Fruit fly (Drosophila melanogaster) S2 (cell line): ENCODE results near the gene CG14818.

ENCODE experiments used
- CG8478 ChIP-seq: fragments of >200 bp; optimal IDR thresholded peaks from 2 replicates; lab custom pipeline; 2018
- CTCF ChIP-seq, 2 experiments: fragments of >200 bp; optimal IDR thresholded peaks; 2 replicates each; lab custom pipeline; 2018

CG14818 gene

DNA sequence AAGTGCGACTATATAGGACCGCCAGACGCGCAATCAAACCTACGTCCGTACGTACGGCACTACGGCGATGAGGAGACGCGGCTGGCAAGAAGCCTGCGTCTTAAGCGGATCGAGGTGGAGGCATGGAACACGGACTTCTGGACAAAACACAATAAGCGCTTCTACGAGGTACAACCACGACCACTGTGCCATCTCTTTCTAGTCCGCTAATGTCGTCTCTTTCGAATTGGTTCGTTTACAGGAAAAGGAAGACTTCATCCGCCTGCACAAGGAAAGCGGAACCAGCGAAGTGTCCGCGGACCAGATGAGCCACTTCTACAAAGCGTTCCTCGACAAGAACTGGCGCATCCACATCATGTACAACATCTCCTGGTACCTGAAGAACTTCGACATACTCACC lies 1.2 kb upstream of the CG14818 start:
- no peak for TF ChIP-seq CG8478 (lab: Kevin White, UChicago)
- no peak for TF ChIP-seq CTCF (optimal IDR thresholded peaks at IDR 0.05; lab: Kevin White, UChicago)

DNA sequence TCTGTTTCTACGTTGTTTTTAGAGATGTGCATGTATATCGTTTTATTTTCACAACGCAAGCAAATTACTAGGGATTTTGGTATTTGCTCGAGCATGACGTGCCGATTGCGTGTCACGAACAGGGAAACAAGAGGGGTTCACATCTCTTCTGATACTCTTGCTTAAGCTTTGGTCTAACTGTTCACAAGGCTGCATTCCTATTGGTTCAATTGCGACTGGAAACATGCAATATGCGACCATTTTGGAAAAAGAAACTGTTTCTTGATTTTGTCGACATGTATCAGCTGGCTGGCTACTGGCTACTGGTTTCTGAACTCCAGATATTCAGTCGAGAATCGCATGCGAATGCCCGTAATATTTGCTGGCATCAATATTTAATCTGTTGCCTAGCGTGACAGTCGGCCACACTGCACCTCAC lies 574 bp upstream of the CG14818 start, which contains the start of gene Coa8:
Gene Coa8 (plus strand): TSS at position 144 of the 418 bp plus-strand sequence.
- TF ChIP-seq CG8478 (lab: Kevin White, UChicago) (no peak), CTCF (optimal IDR thresholded peaks at IDR 0.05; lab: Kevin White, UChicago) (no peak)

DNA sequence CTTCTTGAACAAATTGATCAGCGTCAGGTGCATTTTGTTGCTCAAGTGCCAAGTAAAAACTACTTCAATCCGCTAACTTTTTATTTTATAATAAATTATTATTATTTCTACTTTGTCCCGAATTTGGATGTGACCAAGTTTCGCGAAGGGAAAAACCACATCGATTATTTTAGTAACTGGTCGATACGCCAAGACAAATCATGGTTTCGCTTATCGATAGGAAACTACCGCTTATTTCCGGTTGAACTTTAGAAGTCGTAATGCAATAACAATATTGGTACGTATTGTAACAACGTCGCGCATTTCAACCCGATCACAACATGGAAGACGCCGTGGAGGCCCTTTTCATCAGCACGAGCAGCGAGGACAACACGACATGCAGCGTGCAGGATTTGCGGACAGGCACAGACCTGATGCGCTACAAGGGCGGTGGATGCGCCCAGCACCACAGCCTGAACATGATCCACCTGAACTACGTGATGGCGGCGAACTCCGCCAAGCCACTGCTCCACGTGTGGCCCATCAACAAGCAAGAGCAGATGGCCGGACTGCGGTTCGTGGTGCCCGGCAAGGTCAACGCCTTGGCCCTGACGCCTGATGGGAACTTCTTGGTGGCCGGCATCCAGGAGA lies 2.4 kb downstream of the CG14818 start, which contains the start of the genes CG14817 and CG14805:
Gene CG14817 (minus strand): TSS at position 164 of the 630 bp plus-strand sequence.
Gene CG14805 (plus strand): TSS at position 211 of the 630 bp plus-strand sequence.
- TF ChIP-seq CG8478 (lab: Kevin White, UChicago) (no peak), CTCF (optimal IDR thresholded peaks at IDR 0.05; lab: Kevin White, UChicago) (no peak)

DNA sequence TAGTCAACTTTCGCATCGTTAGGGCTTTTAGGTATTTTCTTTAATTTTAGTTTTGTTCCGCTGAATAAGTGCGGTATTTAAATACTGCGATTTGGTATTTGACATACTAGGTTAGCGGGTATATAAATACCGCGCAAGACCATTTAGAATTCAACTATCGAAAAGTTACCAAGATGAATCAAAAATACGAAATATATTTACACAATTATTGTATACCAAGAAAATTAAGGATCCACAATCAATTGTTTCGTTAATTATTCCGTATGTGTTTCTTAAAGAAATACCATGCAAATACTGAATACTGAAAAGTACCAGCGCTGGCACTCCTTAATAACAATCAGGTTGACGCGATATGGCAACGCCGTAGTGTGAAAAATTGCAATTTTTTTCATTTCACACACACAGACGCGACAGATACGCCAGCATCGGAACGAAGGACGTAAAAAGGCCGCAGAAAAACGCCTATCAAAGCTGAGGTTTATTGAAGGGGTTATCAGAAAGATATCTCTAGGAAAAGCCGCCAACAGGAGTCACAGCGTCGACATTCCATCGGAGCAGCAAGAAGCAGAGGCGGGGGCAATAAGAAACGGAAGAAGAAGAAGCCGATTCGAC lies 6.0 kb downstream of the CG14818 start, which contains the start of the genes Pgam5 and Vps26:
Gene Pgam5 (minus strand): TSS at position 51 of the 612 bp plus-strand sequence.
Gene Vps26 (plus strand): TSS at position 339 of the 612 bp plus-strand sequence.
- TF ChIP-seq CTCF (optimal IDR thresholded peaks at IDR 0.05; lab: Kevin White, UChicago) (no peak), CG8478 (lab: Kevin White, UChicago) (no peak)

DNA sequence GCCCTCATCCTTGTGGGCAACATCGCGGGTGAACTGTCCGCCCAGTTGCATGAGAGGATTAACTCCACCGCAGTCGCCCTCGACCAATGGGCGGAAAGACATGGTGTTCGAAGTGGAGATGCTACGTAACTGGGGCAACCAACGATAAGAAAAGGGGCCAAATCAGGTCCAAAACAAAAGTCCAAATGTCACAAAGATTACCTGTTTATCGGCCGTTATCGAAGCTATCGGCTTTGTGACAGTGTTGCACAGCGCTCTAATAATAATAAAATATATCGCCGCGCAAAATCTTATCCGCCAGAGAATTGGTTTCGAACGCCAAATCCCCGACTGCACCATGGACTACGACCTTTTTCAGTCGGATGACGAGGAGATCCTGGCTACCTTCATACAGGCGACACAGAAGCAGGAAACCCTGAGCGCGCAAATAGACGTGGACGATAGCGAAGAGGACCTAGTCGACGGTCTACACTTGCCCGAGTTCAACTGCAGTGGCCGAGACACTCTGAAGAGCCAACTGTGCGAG lies 10.9 kb downstream of the CG14818 start, which contains the start of the genes CG14803 and Pex5:
Gene CG14803 (plus strand): TSS at position 285 of the 526 bp plus-strand sequence.
Gene Pex5 (minus strand): TSS at position 476 of the 526 bp plus-strand sequence.
- TF ChIP-seq CG8478 (lab: Kevin White, UChicago) (no peak), CTCF (optimal IDR thresholded peaks at IDR 0.05; lab: Kevin White, UChicago) (no peak)

DNA sequence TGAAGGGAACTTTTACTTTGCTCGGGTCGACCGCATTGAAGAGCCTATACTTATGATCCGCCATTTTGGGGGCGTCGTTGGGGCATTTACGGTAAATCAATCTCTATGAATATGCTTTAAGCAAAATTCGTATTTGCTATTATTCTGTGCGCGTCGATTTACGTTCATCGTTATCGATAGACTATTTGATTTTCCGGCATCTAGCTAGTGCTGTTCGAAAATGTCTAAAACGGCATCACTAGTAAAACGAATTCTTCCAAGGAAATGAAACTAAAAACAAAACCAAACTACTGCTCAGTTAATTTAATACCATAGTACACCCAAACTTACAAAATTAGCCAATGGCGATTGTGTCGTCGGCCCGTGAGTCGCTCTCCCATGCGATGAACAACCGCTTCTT lies 13.9 kb downstream of the CG14818 start, which contains the start of the genes Gcna and MED18:
Gene Gcna (minus strand): TSS at position 163 of the 400 bp plus-strand sequence.
Gene MED18 (plus strand): TSS at position 237 of the 400 bp plus-strand sequence.
- TF ChIP-seq CG8478 (lab: Kevin White, UChicago) = no peak
- TF ChIP-seq CTCF (optimal IDR thresholded peaks at IDR 0.05; lab: Kevin White, UChicago) = no peak

DNA sequence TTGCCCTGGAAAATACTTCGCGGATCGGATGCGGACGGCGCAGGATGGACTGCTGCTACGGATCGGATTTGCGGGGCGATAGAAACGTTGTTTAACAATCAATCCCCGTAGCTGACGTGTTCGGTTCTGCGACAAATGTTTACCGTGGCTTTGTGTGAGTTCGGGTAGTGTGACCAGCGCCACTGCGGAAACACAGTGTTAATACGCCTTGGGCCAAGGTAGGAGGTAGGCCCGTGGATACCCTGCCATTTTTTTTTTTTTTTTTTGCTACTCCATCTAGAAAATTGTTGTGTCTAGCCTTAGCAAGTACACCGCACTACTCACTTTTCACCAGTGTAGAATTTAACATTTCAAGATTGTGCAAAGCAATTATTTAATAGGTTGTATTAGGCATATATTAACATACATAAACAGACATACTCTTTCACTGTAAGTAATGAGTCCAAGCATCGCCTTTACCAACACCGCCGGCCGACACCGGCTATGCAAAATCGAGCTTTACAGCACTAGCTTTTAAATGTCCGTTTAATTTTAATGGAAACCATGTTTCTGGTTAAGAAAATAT lies 17.9 kb downstream of the CG14818 start, which contains the start of gene deltaCOP:
Gene deltaCOP (minus strand): TSS at position 171 of the 565 bp plus-strand sequence.
- TF ChIP-seq CTCF (optimal IDR thresholded peaks at IDR 0.05; lab: Kevin White, UChicago) = no peak
- no peak for TF ChIP-seq CG8478 (lab: Kevin White, UChicago)

DNA sequence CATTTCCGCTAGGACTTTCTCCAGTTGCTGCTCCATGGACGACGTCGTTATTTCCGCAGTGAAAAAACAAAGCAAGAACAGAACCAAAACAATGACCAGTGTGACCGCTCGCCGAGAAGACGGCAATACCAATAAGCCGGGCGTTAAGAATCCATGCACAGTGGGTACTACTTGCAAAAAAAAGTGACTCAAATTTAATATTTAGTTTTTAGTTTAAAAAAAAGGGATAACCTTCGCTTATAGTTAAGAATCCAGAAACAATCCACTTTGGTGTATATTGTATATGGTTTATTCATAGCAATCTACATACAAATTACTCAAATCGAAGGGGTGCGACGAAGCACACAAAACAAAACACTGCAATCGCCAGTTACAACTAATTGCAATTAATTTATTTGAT lies 20.7 kb downstream of the CG14818 start, which contains the start of gene Lamtor5:
Gene Lamtor5 (minus strand): TSS at position 105 of the 400 bp plus-strand sequence.
- TF ChIP-seq CTCF (optimal IDR thresholded peaks at IDR 0.05; lab: Kevin White, UChicago) (no peak), CG8478 (lab: Kevin White, UChicago) (no peak)

DNA sequence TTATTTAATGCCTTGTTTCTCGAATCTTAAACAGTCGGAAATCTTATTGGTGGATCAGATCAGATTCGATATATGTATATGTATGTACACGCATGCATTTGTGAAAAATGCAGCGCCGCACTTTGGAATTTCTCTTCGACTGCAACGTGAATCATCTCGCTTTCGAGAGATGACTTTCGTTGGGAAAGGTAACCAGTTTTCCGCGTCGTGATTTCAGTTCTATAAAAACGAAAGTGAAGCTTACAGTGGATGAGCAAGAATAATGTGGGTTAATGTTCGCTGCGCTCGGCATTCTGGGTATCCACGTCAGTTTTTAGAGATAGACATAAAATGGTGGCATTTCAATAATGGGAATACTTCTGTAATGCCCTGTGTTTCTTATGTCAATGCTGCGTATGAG lies 23.0 kb downstream of the CG14818 start:
- TF ChIP-seq CTCF (optimal IDR thresholded peaks at IDR 0.05; lab: Kevin White, UChicago) (no peak), CG8478 (lab: Kevin White, UChicago) (no peak)

DNA sequence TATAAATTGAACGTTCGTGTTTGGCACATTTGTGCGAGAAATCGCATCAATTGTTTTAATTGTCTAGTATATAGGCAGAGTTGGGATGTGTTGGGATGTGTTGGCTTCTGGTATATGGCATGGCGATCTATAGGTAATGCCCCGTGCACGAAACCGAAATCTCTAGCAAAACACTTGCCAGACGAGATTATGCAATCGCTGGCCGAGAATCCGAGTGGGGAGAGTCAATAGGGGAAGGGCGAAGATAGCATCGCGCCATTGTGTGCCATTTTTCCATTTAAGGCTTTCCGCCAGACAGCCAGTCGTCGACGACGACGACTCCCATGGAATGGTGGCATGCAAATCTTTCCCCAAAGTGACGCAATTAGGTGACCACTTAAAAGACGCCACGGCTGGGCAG lies 24.7 kb downstream of the CG14818 start:
- TF ChIP-seq CG8478 (lab: Kevin White, UChicago) = no peak
- no peak for TF ChIP-seq CTCF (optimal IDR thresholded peaks at IDR 0.05; lab: Kevin White, UChicago)

DNA sequence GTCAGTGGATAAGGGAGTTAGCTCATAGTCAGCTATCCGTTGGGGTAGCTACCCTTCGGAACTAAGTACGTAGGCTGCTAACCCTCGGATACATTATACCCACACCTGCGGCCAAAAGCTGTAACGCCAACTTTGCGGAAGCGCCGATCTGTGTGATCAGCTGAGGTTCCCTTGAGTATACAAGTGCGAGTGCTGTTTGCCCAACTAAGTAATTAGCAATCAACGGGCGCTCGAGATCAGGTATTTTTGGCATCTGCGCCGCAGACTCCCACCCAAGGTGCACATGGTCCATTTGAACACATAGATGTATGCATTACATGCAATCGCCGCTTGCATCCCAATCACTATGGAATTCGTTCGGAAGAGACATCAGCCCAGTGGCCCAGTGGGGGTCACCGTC lies 25.5 kb downstream of the CG14818 start:
- TF ChIP-seq CTCF (optimal IDR thresholded peaks at IDR 0.05; lab: Kevin White, UChicago) = no peak
- TF ChIP-seq CG8478 (lab: Kevin White, UChicago) = no peak

DNA sequence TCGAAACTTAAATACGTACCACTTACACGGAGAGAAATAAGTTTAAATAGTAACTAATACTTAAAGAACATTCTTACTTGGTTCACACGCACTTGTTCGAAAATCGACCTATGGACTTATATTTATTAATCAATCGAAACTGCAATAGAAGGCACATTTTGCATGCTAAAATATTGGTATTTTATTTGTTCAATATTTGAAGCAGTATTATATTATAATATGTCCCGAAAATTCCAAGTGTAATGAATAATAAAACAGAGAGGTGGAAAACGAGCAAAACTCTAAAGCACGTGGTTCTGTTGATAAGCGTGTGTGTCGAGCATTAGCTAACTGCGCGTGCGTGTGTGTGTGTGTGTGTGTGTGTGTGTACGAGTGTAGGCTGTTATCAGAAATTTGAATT lies 29.7 kb downstream of the CG14818 start:
- TF ChIP-seq CTCF (optimal IDR thresholded peaks at IDR 0.05; lab: Kevin White, UChicago) (no peak), CG8478 (lab: Kevin White, UChicago) (no peak)

DNA sequence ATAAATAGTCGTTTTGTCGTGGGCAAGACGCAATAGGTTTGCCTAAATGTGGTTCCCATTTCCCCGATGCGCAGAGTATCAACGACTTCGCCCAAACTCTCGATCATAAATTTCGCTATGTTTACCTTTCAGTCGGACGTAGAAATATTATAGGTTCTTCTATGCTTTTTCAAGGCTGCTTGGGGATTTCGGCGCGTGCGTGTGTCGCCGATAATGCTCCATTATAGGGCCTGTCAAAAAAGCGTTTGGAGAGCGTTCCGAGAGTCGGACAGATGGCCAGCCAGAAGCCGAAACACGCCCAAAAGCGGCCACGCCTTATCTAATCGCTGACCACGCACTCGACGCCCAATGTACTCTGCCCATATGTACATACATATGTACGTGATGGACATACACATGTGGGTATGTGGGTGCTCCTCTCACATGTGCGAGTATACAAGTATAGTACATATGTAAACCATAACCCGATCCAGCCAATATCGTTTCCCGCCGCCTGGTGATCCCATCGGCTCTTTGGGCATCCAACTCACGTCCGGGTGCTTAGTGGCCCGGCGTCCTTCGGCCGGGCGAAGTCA lies 30.9 kb downstream of the CG14818 start:
- TF ChIP-seq CG8478 (lab: Kevin White, UChicago) = no peak
- no peak for TF ChIP-seq CTCF (optimal IDR thresholded peaks at IDR 0.05; lab: Kevin White, UChicago)

DNA sequence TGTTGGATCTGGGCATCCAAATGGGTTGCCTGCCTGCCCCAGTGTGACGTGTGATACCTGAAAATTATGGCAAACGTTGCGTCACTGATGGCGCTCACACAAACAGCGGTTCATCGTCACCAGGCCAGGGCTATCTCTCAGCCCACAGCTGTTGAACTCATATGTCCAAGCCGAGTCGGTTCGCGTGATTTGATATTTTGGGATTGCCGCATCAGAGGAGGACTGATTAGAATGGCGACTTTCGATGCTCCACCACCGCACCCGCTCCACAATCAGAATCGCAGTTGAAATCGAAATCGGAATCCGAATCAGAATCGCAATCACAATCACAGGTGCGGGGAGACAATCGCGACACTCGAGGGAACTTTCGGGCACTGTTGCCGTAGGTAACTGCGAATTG lies 31.8 kb downstream of the CG14818 start:
- no peak for TF ChIP-seq CTCF (optimal IDR thresholded peaks at IDR 0.05; lab: Kevin White, UChicago)
- TF ChIP-seq CG8478 (lab: Kevin White, UChicago) = no peak
